Worm (Caenorhabditis elegans) whole organism, L3 larva: Measurements from ENCODE around the gene fut-6.

Experiments used
- ama-1 ChIP-seq: fragments of 150-350 bp; optimal IDR thresholded peaks from 2 replicates; lab custom pipeline; 2018
- elt-1 ChIP-seq: fragments of 150-350 bp; optimal IDR thresholded peaks from 2 replicates; lab custom pipeline; 2014; ENCODE audit warnings: missing biosample characterization, missing genetic modification characterization
- elt-3 ChIP-seq, 3 experiments: fragments of 150-350 bp in 1 of 3; sonication (generic microtip) in 2 of 3; optimal IDR thresholded peaks; 2 replicates in 2 of 3; 4 replicates in 1 of 3; lab custom pipeline; 2014 to 2017; ENCODE audit warnings: missing biosample characterization in 3 of 3, missing genetic modification characterization in 3 of 3
- jun-1 ChIP-seq: fragments of 150-350 bp; optimal IDR thresholded peaks from 2 replicates; lab custom pipeline; 2014; ENCODE audit warnings: missing biosample characterization, missing genetic modification reagents, missing genetic modification characterization
- nhr-11 ChIP-seq: fragments of 150-350 bp; optimal IDR thresholded peaks from 2 replicates; lab custom pipeline; 2014; ENCODE audit warnings: missing biosample characterization, missing genetic modification characterization
- nhr-12 ChIP-seq: fragments of 150-350 bp; optimal IDR thresholded peaks from 2 replicates; lab custom pipeline; 2014; ENCODE audit warnings: missing biosample characterization, missing genetic modification characterization
- nhr-237 ChIP-seq: fragments of 150-350 bp; optimal IDR thresholded peaks from 2 replicates; lab custom pipeline; 2014; ENCODE audit warnings: missing biosample characterization, missing genetic modification characterization
- nhr-76 ChIP-seq: fragments of 150-350 bp; sonication (generic microtip); optimal IDR thresholded peaks from 5 replicates; lab custom pipeline; 2014; ENCODE audit warnings: missing biosample characterization, missing genetic modification characterization
- pha-4 ChIP-seq: fragments of 150-350 bp; optimal IDR thresholded peaks from 2 replicates; lab custom pipeline; 2014; ENCODE audit warnings: missing biosample characterization, missing genetic modification reagents, missing genetic modification characterization
- pqm-1 ChIP-seq: fragments of 150-350 bp; optimal IDR thresholded peaks from 2 replicates; lab custom pipeline; 2017; ENCODE audit warnings: missing biosample characterization, missing genetic modification characterization, inconsistent platforms
- snpc-4 ChIP-seq: fragments of 150-350 bp; optimal IDR thresholded peaks from 2 replicates; lab custom pipeline; 2014; ENCODE audit warnings: missing biosample characterization, missing genetic modification characterization
- unc-62 ChIP-seq: fragments of 150-350 bp; sonication (generic microtip); optimal IDR thresholded peaks from 4 replicates; lab custom pipeline; 2014; ENCODE audit warnings: missing biosample characterization, missing genetic modification reagents, missing genetic modification characterization
- ztf-11 ChIP-seq: fragments of 150-350 bp; optimal IDR thresholded peaks from 2 replicates; lab custom pipeline; 2014; ENCODE audit warnings: missing biosample characterization, missing genetic modification characterization

- TF ChIP-seq snpc-4 (tag; lab: Kevin White, UChicago): no peak
- no peak for TF ChIP-seq unc-62 (GFP tag; lab: Kevin White, UChicago)
- no peak for TF ChIP-seq pha-4 (tag; lab: Kevin White, UChicago)
- TF ChIP-seq pqm-1 (tag; lab: Kevin White, UChicago): no peak
- TF ChIP-seq nhr-12 (tag; lab: Kevin White, UChicago): no peak
- no peak for TF ChIP-seq nhr-76 (tag; lab: Kevin White, UChicago)
- no peak for TF ChIP-seq nhr-11 (tag; lab: Kevin White, UChicago)
- TF ChIP-seq elt-3 (tag; optimal IDR thresholded peaks at IDR 0.05; lab: Kevin White, UChicago): no peak
- no peak for TF ChIP-seq nhr-237 (tag; lab: Kevin White, UChicago)
- TF ChIP-seq ama-1 (lab: Kevin White, UChicago): no peak
- no peak for TF ChIP-seq elt-1 (tag; lab: Kevin White, UChicago)
- TF ChIP-seq jun-1 (tag; lab: Kevin White, UChicago): no peak
- no peak for TF ChIP-seq ztf-11 (tag; lab: Kevin White, UChicago)
These were observed at the start of gene fut-6 for ce11 chrII:4655834-4656233.
